Worm (Caenorhabditis elegans): ENCODE measurements around the gene snx-17.

ce11 chrX:13169133-13169532, 47.0 kb upstream of the snx-17 start:
- TF ChIP-seq fkh-8 (tag; optimal IDR thresholded peaks at IDR 0.05) (no peak), nhr-76 (tag; optimal IDR thresholded peaks at IDR 0.05) (no peak), snpc-4 (tag; optimal IDR thresholded peaks at IDR 0.05) (no peak), ama-1 (optimal IDR thresholded peaks at IDR 0.05) (no peak), lir-3 (tag; optimal IDR thresholded peaks at IDR 0.05; ENCODE audit: poor library complexity) (peak; percentile 45), unc-130 (tag; optimal IDR thresholded peaks at IDR 0.05) (peak; percentile 31), fos-1 (tag; optimal IDR thresholded peaks at IDR 0.05) (no peak), dsc-1 (tag; optimal IDR thresholded peaks at IDR 0.05) (no peak), unc-86 (tag; optimal IDR thresholded peaks at IDR 0.05) (no peak), nhr-237 (tag; optimal IDR thresholded peaks at IDR 0.05) (no peak), sox-4 (tag; optimal IDR thresholded peaks at IDR 0.05) (no peak), elt-3 (tag; optimal IDR thresholded peaks at IDR 0.05) (peak in 1 of 6 experiments; percentile 15)

Measured in whole organism, L1 larva.